Worm (Caenorhabditis elegans): Measurements from ENCODE around the gene kel-10.

- TF ChIP-seq cog-1 (tag; optimal IDR thresholded peaks at IDR 0.05) (no peak), tab-1 (GFP tag; IDR thresholded peaks at IDR 0.05) (no peak), klf-2 (GFP tag; conservative IDR thresholded peaks at IDR 0.05) (no peak), ztf-29 (GFP tag; IDR thresholded peaks at IDR 0.05) (no peak), flt-1 (GFP tag; IDR thresholded peaks at IDR 0.05) (no peak), T22C8.4 (GFP tag; IDR thresholded peaks at IDR 0.05) (no peak), med-1 (GFP tag; optimal IDR thresholded peaks at IDR 0.05; ENCODE audit: insufficient read depth) (no peak), ref-1 (GFP tag; conservative IDR thresholded peaks at IDR 0.05) (no peak)
Measured at ce11 chrIII:10090685-10091084, 10.6 kb downstream of the kel-10 start, which contains the start of gene gtf-2H2C.
